Worm (Caenorhabditis elegans) whole organism, L1 larva: ENCODE data around the gene srbc-70.

Experiments used
- C04F5.9 ChIP-seq: sonication (generic microtip); optimal IDR thresholded peaks from 2 replicates; lab custom pipeline; 2016; ENCODE audit warnings: missing genetic modification characterization, missing compliant biosample characterization
- C16A3.4 ChIP-seq: fragments of 150-350 bp; optimal IDR thresholded peaks from 2 replicates; lab custom pipeline; 2014; ENCODE audit warnings: missing biosample characterization, missing genetic modification characterization
- F16B12.6 ChIP-seq: fragments of 150-350 bp; optimal IDR thresholded peaks from 2 replicates; lab custom pipeline; 2014; ENCODE audit warnings: missing biosample characterization, missing genetic modification characterization
- Y116A8C.19 ChIP-seq: sonication (generic microtip); optimal IDR thresholded peaks from 2 replicates; lab custom pipeline; 2016; ENCODE audit warnings: missing compliant biosample characterization, missing genetic modification characterization, borderline replicate concordance
- aha-1 ChIP-seq: fragments of 150-350 bp; optimal IDR thresholded peaks from 2 replicates; lab custom pipeline; 2014; ENCODE audit warnings: missing biosample characterization, missing genetic modification characterization
- alr-1 ChIP-seq: fragments of 200-800 bp; sonication (Bioruptor generic); optimal IDR thresholded peaks from 2 replicates; lab custom pipeline; 2018; ENCODE audit warnings: borderline replicate concordance, mild to moderate bottlenecking, missing genetic modification characterization, missing compliant biosample characterization
- ceh-63 ChIP-seq: fragments of 200-800 bp; sonication (Bioruptor generic); optimal IDR thresholded peaks from 2 replicates; lab custom pipeline; 2018; ENCODE audit warnings: mild to moderate bottlenecking, missing genetic modification characterization, missing compliant biosample characterization
- dpl-1 ChIP-seq, 3 experiments: fragments of 150-350 bp in 2 of 3; sonication (generic microtip) in 1 of 3; optimal IDR thresholded peaks; 2 replicates each; lab custom pipeline; 2014 to 2017; ENCODE audit warnings: missing biosample characterization in 3 of 3, missing genetic modification characterization in 3 of 3, missing genetic modification reagents in 3 of 3
- efl-3 ChIP-seq: fragments of 200-800 bp; sonication (Bioruptor generic); optimal IDR thresholded peaks from 2 replicates; lab custom pipeline; 2018; ENCODE audit warnings: mild to moderate bottlenecking, missing genetic modification characterization, missing compliant biosample characterization
- elt-2 ChIP-seq: sonication (generic microtip); optimal IDR thresholded peaks from 2 replicates; lab custom pipeline; 2016; ENCODE audit warnings: missing genetic modification characterization, mild to moderate bottlenecking, inconsistent platforms, missing compliant biosample characterization, missing genetic modification reagents
- elt-3 ChIP-seq, 6 experiments: fragments of 150-350 bp in 1 of 6; sonication (generic microtip); optimal IDR thresholded peaks; 2 replicates each; lab custom pipeline; 2017 to 2018; ENCODE audit warnings: missing biosample characterization in 6 of 6, missing genetic modification characterization in 6 of 6, inconsistent platforms in 1 of 6
- fkh-4 ChIP-seq: sonication (generic microtip); optimal IDR thresholded peaks from 2 replicates; lab custom pipeline; 2016; ENCODE audit warnings: missing compliant biosample characterization, missing genetic modification characterization, borderline replicate concordance
- fkh-8 ChIP-seq: sonication (generic microtip); optimal IDR thresholded peaks from 2 replicates; lab custom pipeline; 2016; ENCODE audit warnings: mild to moderate bottlenecking, missing genetic modification characterization, missing compliant biosample characterization
- fos-1 ChIP-seq: fragments of 150-350 bp; optimal IDR thresholded peaks from 2 replicates; lab custom pipeline; 2014; ENCODE audit warnings: missing biosample characterization, missing genetic modification characterization
- grh-1 ChIP-seq: fragments of 200-800 bp; sonication (Bioruptor generic); IDR thresholded peaks from 2 replicates; pipeline ENCODE4 v1.3.6; 2022; ENCODE audit warnings: missing genetic modification reagents, missing genetic modification characterization, missing compliant biosample characterization
- hlh-17 ChIP-seq: fragments of 200-800 bp; sonication (Bioruptor generic); optimal IDR thresholded peaks from 2 replicates; lab custom pipeline; 2018; ENCODE audit warnings: missing genetic modification characterization, mild to moderate bottlenecking, missing compliant biosample characterization, moderate library complexity, borderline replicate concordance
- hlh-4 ChIP-seq: sonication (generic microtip); optimal IDR thresholded peaks from 2 replicates; lab custom pipeline; 2016; ENCODE audit warnings: mild to moderate bottlenecking, missing genetic modification characterization, missing compliant biosample characterization
- hpl-2 ChIP-seq: fragments of 150-350 bp; optimal IDR thresholded peaks from 2 replicates; lab custom pipeline; 2014; ENCODE audit warnings: missing biosample characterization, missing genetic modification reagents, missing genetic modification characterization
- jun-1 ChIP-seq: fragments of 150-350 bp; optimal IDR thresholded peaks from 2 replicates; lab custom pipeline; 2014; ENCODE audit warnings: missing biosample characterization, missing genetic modification reagents, missing genetic modification characterization
- lin-13 ChIP-seq: fragments of 150-350 bp; optimal IDR thresholded peaks from 2 replicates; lab custom pipeline; 2014; ENCODE audit warnings: missing biosample characterization, missing genetic modification reagents, missing genetic modification characterization
- lin-14 ChIP-seq: fragments of 200-800 bp; sonication (Bioruptor generic); optimal IDR thresholded peaks from 2 replicates; lab custom pipeline; 2018; ENCODE audit warnings: mild to moderate bottlenecking, missing genetic modification characterization, moderate library complexity, missing compliant biosample characterization
- lin-15B ChIP-seq: fragments of 150-350 bp; sonication (generic microtip); optimal IDR thresholded peaks from 3 replicates; lab custom pipeline; 2014; ENCODE audit warnings: missing biosample characterization, missing genetic modification characterization
- lin-35 ChIP-seq, 2 experiments: fragments of 150-350 bp; optimal IDR thresholded peaks; 2 replicates each; lab custom pipeline; 2014; ENCODE audit warnings: missing biosample characterization in 2 of 2, missing genetic modification characterization in 2 of 2, missing genetic modification reagents in 2 of 2
- lin-39 ChIP-seq: fragments of 150-350 bp; optimal IDR thresholded peaks from 2 replicates; lab custom pipeline; 2014; ENCODE audit warnings: missing biosample characterization, missing genetic modification reagents, missing genetic modification characterization
- lsy-2 ChIP-seq, 2 experiments: fragments of 150-350 bp; optimal IDR thresholded peaks; 2 replicates each; lab custom pipeline; 2014; ENCODE audit warnings: missing biosample characterization in 2 of 2, missing genetic modification characterization in 2 of 2
- mab-9 ChIP-seq: fragments of 200-800 bp; sonication (Bioruptor generic); IDR thresholded peaks from 2 replicates; pipeline ENCODE4 v1.3.6; 2022; ENCODE audit warnings: missing genetic modification reagents, missing genetic modification characterization, missing compliant biosample characterization
- mdl-1 ChIP-seq, 2 experiments: fragments of 150-350 bp; optimal IDR thresholded peaks; 2 replicates each; lab custom pipeline; 2014 to 2017; ENCODE audit warnings: missing biosample characterization in 2 of 2, missing genetic modification characterization in 2 of 2, inconsistent platforms in 1 of 2
- mef-2 ChIP-seq: fragments of 150-350 bp; optimal IDR thresholded peaks from 2 replicates; lab custom pipeline; 2014; ENCODE audit warnings: missing biosample characterization, missing genetic modification characterization
- nhr-12 ChIP-seq: sonication (generic microtip); optimal IDR thresholded peaks from 2 replicates; lab custom pipeline; 2017; ENCODE audit warnings: missing biosample characterization, missing genetic modification characterization
- nhr-237 ChIP-seq: fragments of 150-350 bp; optimal IDR thresholded peaks from 2 replicates; lab custom pipeline; 2014; ENCODE audit warnings: missing biosample characterization, missing genetic modification characterization
- nhr-28 ChIP-seq: fragments of 150-350 bp; optimal IDR thresholded peaks from 2 replicates; lab custom pipeline; 2014; ENCODE audit warnings: missing biosample characterization, missing genetic modification characterization
- nhr-47 ChIP-seq: sonication (generic microtip); optimal IDR thresholded peaks from 2 replicates; lab custom pipeline; 2016; ENCODE audit warnings: mild to moderate bottlenecking, missing genetic modification characterization, moderate library complexity, missing compliant biosample characterization
- nhr-71 ChIP-seq: sonication (generic microtip); optimal IDR thresholded peaks from 2 replicates; lab custom pipeline; 2016; ENCODE audit warnings: mild to moderate bottlenecking, missing genetic modification characterization, moderate library complexity, missing compliant biosample characterization
- nhr-76 ChIP-seq: sonication (generic microtip); optimal IDR thresholded peaks from 2 replicates; lab custom pipeline; 2017; ENCODE audit warnings: missing biosample characterization, missing genetic modification characterization
- nhr-85 ChIP-seq: sonication (generic microtip); peaks from one replicate; lab custom pipeline; 2016; ENCODE audit warnings: missing genetic modification characterization, inconsistent platforms, missing compliant biosample characterization
- nhr-90 ChIP-seq: sonication (generic microtip); optimal IDR thresholded peaks from 2 replicates; lab custom pipeline; 2016; ENCODE audit warnings: mild to moderate bottlenecking, missing genetic modification characterization, missing compliant biosample characterization; ENCODE audit not compliant: poor library complexity
- pag-3 ChIP-seq: sonication (generic microtip); optimal IDR thresholded peaks from 2 replicates; lab custom pipeline; 2017; ENCODE audit warnings: missing genetic modification characterization, mild to moderate bottlenecking, missing compliant biosample characterization, antibody characterized with exemption, borderline replicate concordance; ENCODE audit not compliant: insufficient read depth
- pax-3 ChIP-seq: fragments of 200-800 bp; sonication (Bioruptor generic); optimal IDR thresholded peaks from 2 replicates; lab custom pipeline; 2018; ENCODE audit warnings: mild to moderate bottlenecking, missing genetic modification characterization, moderate library complexity, missing compliant biosample characterization
- pqm-1 ChIP-seq: sonication (generic microtip); optimal IDR thresholded peaks from 3 replicates; lab custom pipeline; 2017; ENCODE audit warnings: missing biosample characterization, missing genetic modification characterization
- rnt-1 ChIP-seq: sonication (generic microtip); optimal IDR thresholded peaks from 2 replicates; lab custom pipeline; 2016; ENCODE audit warnings: mild to moderate bottlenecking, missing genetic modification characterization, moderate library complexity, missing compliant biosample characterization
- skn-1 ChIP-seq: fragments of 150-350 bp; optimal IDR thresholded peaks from 2 replicates; lab custom pipeline; 2014; ENCODE audit warnings: missing biosample characterization, missing genetic modification characterization
- snpc-4 ChIP-seq: fragments of 150-350 bp; optimal IDR thresholded peaks from 2 replicates; lab custom pipeline; 2014; ENCODE audit warnings: missing biosample characterization, missing genetic modification characterization
- snu-23 ChIP-seq: sonication (generic microtip); optimal IDR thresholded peaks from 2 replicates; lab custom pipeline; 2016; ENCODE audit warnings: missing genetic modification characterization, missing compliant biosample characterization
- sup-37 ChIP-seq: fragments of 200-800 bp; sonication (Bioruptor generic); optimal IDR thresholded peaks from 2 replicates; lab custom pipeline; 2018; ENCODE audit warnings: mild to moderate bottlenecking, missing genetic modification characterization, missing compliant biosample characterization
- swsn-7 ChIP-seq: sonication (generic microtip); optimal IDR thresholded peaks from 2 replicates; lab custom pipeline; 2016; ENCODE audit warnings: missing genetic modification characterization, missing compliant biosample characterization
- tbx-2 ChIP-seq: sonication (generic microtip); optimal IDR thresholded peaks from 2 replicates; lab custom pipeline; 2016; ENCODE audit warnings: missing genetic modification characterization, missing compliant biosample characterization
- tlp-1 ChIP-seq: fragments of 150-350 bp; optimal IDR thresholded peaks from 2 replicates; lab custom pipeline; 2014; ENCODE audit warnings: missing biosample characterization, missing genetic modification characterization
- unc-62 ChIP-seq: fragments of 150-350 bp; optimal IDR thresholded peaks from 2 replicates; lab custom pipeline; 2014; ENCODE audit warnings: missing biosample characterization, missing genetic modification reagents, missing genetic modification characterization
- unc-86 ChIP-seq: sonication (generic microtip); optimal IDR thresholded peaks from 2 replicates; lab custom pipeline; 2016; ENCODE audit warnings: missing genetic modification characterization, missing compliant biosample characterization
- vab-15 ChIP-seq: sonication (generic microtip); optimal IDR thresholded peaks from 2 replicates; lab custom pipeline; 2017; ENCODE audit warnings: missing genotype, mild to moderate bottlenecking, missing genetic modification characterization, missing compliant biosample characterization
- ztf-11 ChIP-seq, 2 experiments: sonication (generic microtip); optimal IDR thresholded peaks; 2 replicates each; lab custom pipeline; 2016 to 2017; ENCODE audit warnings: missing genetic modification characterization in 2 of 2, missing biosample characterization in 1 of 2, missing compliant biosample characterization in 1 of 2
- ztf-4 ChIP-seq: fragments of 150-350 bp; optimal IDR thresholded peaks from 2 replicates; lab custom pipeline; 2014; ENCODE audit warnings: missing biosample characterization, missing genetic modification characterization

Gene srbc-70

DNA sequence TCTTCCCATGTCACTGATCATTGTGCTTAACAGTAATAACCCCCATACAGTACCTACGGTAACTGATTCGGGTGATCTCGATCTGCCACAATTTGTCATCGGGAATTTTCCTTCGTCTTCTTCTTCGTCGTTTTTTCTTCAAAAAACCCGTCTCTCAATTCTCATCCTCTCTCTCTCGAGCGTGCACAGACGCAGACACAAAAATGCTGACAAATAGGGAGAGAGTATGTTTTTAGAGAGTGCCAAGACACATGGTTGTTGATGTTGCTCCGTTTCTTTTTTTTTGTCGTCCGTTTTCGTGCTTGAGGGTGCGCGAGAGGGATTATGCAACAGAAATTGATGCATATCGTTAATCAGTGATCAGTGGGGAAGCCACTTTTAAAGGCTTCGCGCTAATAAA, 12.5 kb downstream of the srbc-70 start (continued):
- no peak for TF ChIP-seq alr-1 (tag; lab: Kevin White, UChicago)
- no peak for TF ChIP-seq ztf-11 (tag; optimal IDR thresholded peaks at IDR 0.05; lab: Kevin White, UChicago)
- TF ChIP-seq fkh-4 (tag; lab: Kevin White, UChicago), result no peak
- no peak for TF ChIP-seq efl-3
- TF ChIP-seq lin-13 (GFP tag; lab: Kevin White, UChicago), result peak; percentile 63
- TF ChIP-seq rnt-1 (tag; lab: Kevin White, UChicago), result peak; percentile 43
- TF ChIP-seq grh-1, result no peak
- peak; percentile 80 for TF ChIP-seq snu-23 (GFP tag; lab: Kevin White, UChicago)
- peak; percentile 78 for TF ChIP-seq nhr-71 (tag; lab: Kevin White, UChicago)
- peak in 1 of 2 experiments; percentile 81 for TF ChIP-seq mdl-1 (tag; optimal IDR thresholded peaks at IDR 0.05; lab: Kevin White, UChicago)
- TF ChIP-seq dpl-1 (GFP tag; optimal IDR thresholded peaks at IDR 0.05; lab: Kevin White, UChicago), result peak in 2 of 3 experiments; percentile 24 to 45
- TF ChIP-seq lin-14 (GFP tag; lab: Kevin White, UChicago), result peak; percentile 88
- no peak for TF ChIP-seq ceh-63 (GFP tag; lab: Kevin White, UChicago)
- TF ChIP-seq nhr-47 (tag; lab: Kevin White, UChicago), result peak; percentile 62
- TF ChIP-seq lin-15B (tag; lab: Kevin White, UChicago), result no peak
- TF ChIP-seq fos-1 (tag; lab: Kevin White, UChicago), result peak; percentile 15
- TF ChIP-seq pax-3 (tag; lab: Kevin White, UChicago), result peak; percentile 7
- TF ChIP-seq lin-35 (GFP tag; optimal IDR thresholded peaks at IDR 0.05; lab: Kevin White, UChicago), result peak; percentile 49 to 68
- no peak for TF ChIP-seq unc-62
- TF ChIP-seq elt-3 (tag; optimal IDR thresholded peaks at IDR 0.05; lab: Kevin White, UChicago), result peak in 3 of 6 experiments; percentile 23 to 72 (median 47)
- TF ChIP-seq aha-1, result no peak
- TF ChIP-seq elt-2 (tag; lab: Kevin White, UChicago), result no peak
- TF ChIP-seq pqm-1 (tag; lab: Kevin White, UChicago), result no peak
- TF ChIP-seq swsn-7 (tag; lab: Kevin White, UChicago), result peak; percentile 54
- no peak for TF ChIP-seq vab-15
- no peak for TF ChIP-seq hlh-4 (tag; lab: Kevin White, UChicago)
- no peak for TF ChIP-seq nhr-76 (tag; lab: Kevin White, UChicago)
- TF ChIP-seq unc-86, result no peak
- TF ChIP-seq nhr-237 (tag; lab: Kevin White, UChicago), result peak; percentile 18
- TF ChIP-seq sup-37 (GFP tag; lab: Kevin White, UChicago), result no peak
- no peak for TF ChIP-seq hlh-17
- no peak for TF ChIP-seq pag-3 (tag; lab: Kevin White, UChicago)
- TF ChIP-seq mab-9 (GFP tag; lab: Robert Waterston, UW), result no peak
- TF ChIP-seq lin-39 (tag; lab: Kevin White, UChicago), result no peak
- TF ChIP-seq C16A3.4, result peak; percentile 51
- no peak for TF ChIP-seq nhr-85 (tag; lab: Kevin White, UChicago)
- TF ChIP-seq nhr-28 (tag; lab: Kevin White, UChicago), result no peak
- no peak for TF ChIP-seq C04F5.9
- TF ChIP-seq skn-1 (tag; lab: Kevin White, UChicago), result peak; percentile 100
- peak; percentile 73 for TF ChIP-seq fkh-8 (tag; lab: Kevin White, UChicago)
- TF ChIP-seq hpl-2 (GFP tag; lab: Kevin White, UChicago), result no peak
- TF ChIP-seq mef-2 (tag; lab: Kevin White, UChicago), result no peak
- peak; percentile 28 for TF ChIP-seq ztf-4 (tag; lab: Kevin White, UChicago)
- peak; percentile 11 for TF ChIP-seq jun-1 (tag; lab: Kevin White, UChicago)
- peak; percentile 32 for TF ChIP-seq tbx-2 (tag; lab: Kevin White, UChicago)
- no peak for TF ChIP-seq nhr-12 (tag; lab: Kevin White, UChicago)
- no peak for TF ChIP-seq Y116A8C.19 (tag; lab: Kevin White, UChicago)
- no peak for TF ChIP-seq tlp-1 (tag; lab: Kevin White, UChicago)
- peak; percentile 63 to 89 for TF ChIP-seq lsy-2 (tag; optimal IDR thresholded peaks at IDR 0.05; lab: Kevin White, UChicago)
- TF ChIP-seq snpc-4 (tag; lab: Kevin White, UChicago), result no peak
- TF ChIP-seq nhr-90 (tag; lab: Kevin White, UChicago), result peak; percentile 29
- TF ChIP-seq F16B12.6 (tag; lab: Kevin White, UChicago), result peak; percentile 39
- TF ChIP-seq, all 84 proteins: peak for 34
